Fruit fly (Drosophila melanogaster) whole organism, embryonic: Measurements from ENCODE around the gene CG17139.
A peak's percentile ranks its signal among the peaks of the same experiment; 100 is the strongest.

Experiments used
- Adf1 ChIP-seq: fragments of 200-800 bp; sonication (Bioruptor generic); IDR thresholded peaks from 2 replicates; pipeline ENCODE4 v1.3.6; 2022; ENCODE audit warnings: missing biosample characterization, missing genetic modification characterization
- B-H1 ChIP-seq: fragments of 200-800 bp; sonication (Bioruptor generic); IDR thresholded peaks from 3 replicates; pipeline ENCODE4 v1.3.6; 2022; ENCODE audit warnings: missing biosample characterization, missing genetic modification characterization
- Blimp-1 ChIP-seq: fragments of 200-800 bp; sonication (Bioruptor generic); optimal IDR thresholded peaks from 3 replicates; lab custom pipeline; 2018; ENCODE audit warnings: missing biosample characterization, missing genetic modification characterization, mild to moderate bottlenecking, moderate library complexity, missing genetic modification reagents
- CG10209 ChIP-seq: fragments of 200-800 bp; sonication (Bioruptor generic); optimal IDR thresholded peaks from 3 replicates; lab custom pipeline; 2017; ENCODE audit warnings: missing biosample characterization, mild to moderate bottlenecking, missing genetic modification characterization, missing genetic modification reagents
- CG10321 ChIP-seq: fragments of 200-800 bp; sonication (Bioruptor generic); IDR thresholded peaks from 2 replicates; pipeline ENCODE4 v1.3.6; 2022; ENCODE audit warnings: missing biosample characterization, missing genetic modification characterization
- CG10654 ChIP-seq: fragments of 200-800 bp; sonication (Bioruptor generic); optimal IDR thresholded peaks from 2 replicates; lab custom pipeline; 2016; ENCODE audit warnings: missing biosample characterization, missing genetic modification characterization
- CG12104 ChIP-seq: fragments of 200-800 bp; sonication (Bioruptor generic); optimal IDR thresholded peaks from 3 replicates; lab custom pipeline; 2016; ENCODE audit warnings: missing biosample characterization, missing genetic modification characterization
- CG13775 ChIP-seq: fragments of 200-800 bp; sonication (Bioruptor generic); optimal IDR thresholded peaks from 3 replicates; lab custom pipeline; 2017; ENCODE audit warnings: missing biosample characterization, mild to moderate bottlenecking, missing genetic modification characterization
- CG14441 ChIP-seq: fragments of 200-800 bp; sonication (Bioruptor generic); IDR thresholded peaks from 2 replicates; pipeline ENCODE4 v1.3.6; 2022; ENCODE audit warnings: missing biosample characterization, missing genetic modification characterization
- CG1647 ChIP-seq: fragments of 200-800 bp; sonication (Bioruptor generic); optimal IDR thresholded peaks from 3 replicates; lab custom pipeline; 2016; ENCODE audit warnings: missing biosample characterization, missing genetic modification characterization
- CG16779 ChIP-seq: fragments of 200-800 bp; sonication (Bioruptor generic); IDR thresholded peaks from 2 replicates; pipeline ENCODE4 v1.3.6; 2022; ENCODE audit warnings: missing biosample characterization, missing genetic modification characterization
- CG17385 ChIP-seq: fragments of 200-800 bp; sonication (Bioruptor generic); optimal IDR thresholded peaks from 3 replicates; lab custom pipeline; 2018; ENCODE audit warnings: missing biosample characterization, mild to moderate bottlenecking, missing genetic modification characterization
- CG18764 ChIP-seq: fragments of 200-800 bp; sonication (Bioruptor generic); optimal IDR thresholded peaks from 3 replicates; lab custom pipeline; 2016; ENCODE audit warnings: missing biosample characterization, missing genetic modification characterization
- CG2199 ChIP-seq: fragments of 200-800 bp; sonication (Bioruptor generic); IDR thresholded peaks from 3 replicates; pipeline ENCODE4 v1.3.6; 2022; ENCODE audit warnings: missing biosample characterization, missing genetic modification characterization
- CG30020 ChIP-seq: fragments of 200-800 bp; optimal IDR thresholded peaks from 2 replicates; lab custom pipeline; 2019; ENCODE audit warnings: missing biosample characterization, mild to moderate bottlenecking, missing genetic modification characterization, moderate library complexity
- CG32532 ChIP-seq: fragments of 200-800 bp; sonication (Bioruptor generic); IDR thresholded peaks from 2 replicates; pipeline ENCODE4 v1.3.6; 2022; ENCODE audit warnings: missing biosample characterization, missing genetic modification characterization
- CG3847 ChIP-seq: fragments of 200-800 bp; sonication (Bioruptor generic); IDR thresholded peaks from 2 replicates; pipeline ENCODE4 v1.3.6; 2022; ENCODE audit warnings: missing biosample characterization, missing genetic modification characterization
- CG7786 ChIP-seq: fragments of 200-800 bp; sonication (Bioruptor generic); optimal IDR thresholded peaks from 2 replicates; lab custom pipeline; 2016; ENCODE audit warnings: missing biosample characterization, missing genetic modification characterization
- CG7839 ChIP-seq: fragments of 200-800 bp; sonication (Bioruptor generic); optimal IDR thresholded peaks from 3 replicates; lab custom pipeline; 2018; ENCODE audit warnings: missing biosample characterization, mild to moderate bottlenecking, missing genetic modification characterization, moderate library complexity
- CHES-1-like ChIP-seq: fragments of 200-800 bp; sonication (Bioruptor generic); optimal IDR thresholded peaks from 2 replicates; lab custom pipeline; 2016; ENCODE audit warnings: missing biosample characterization, missing genetic modification characterization
- Drgx ChIP-seq: fragments of 200-800 bp; sonication (Bioruptor generic); IDR thresholded peaks from 2 replicates; pipeline ENCODE4 v1.3.6; 2022; ENCODE audit warnings: missing biosample characterization, missing genetic modification characterization
- HLH4C ChIP-seq: fragments of 200-800 bp; sonication (Bioruptor generic); IDR thresholded peaks from 3 replicates; pipeline ENCODE4 v1.3.6; 2022; ENCODE audit warnings: missing biosample characterization, missing genetic modification characterization; ENCODE audit not compliant: partially characterized antibody
- NK7.1 ChIP-seq: fragments of 200-800 bp; sonication (Bioruptor generic); optimal IDR thresholded peaks from 3 replicates; lab custom pipeline; 2016; ENCODE audit warnings: missing biosample characterization, missing genetic modification characterization
- Nf-YC ChIP-seq: fragments of 200-800 bp; optimal IDR thresholded peaks from 3 replicates; lab custom pipeline; 2019; ENCODE audit warnings: missing biosample characterization, mild to moderate bottlenecking, missing genetic modification characterization, moderate library complexity
- Oli ChIP-seq: fragments of 200-800 bp; sonication (Bioruptor generic); optimal IDR thresholded peaks from 2 replicates; lab custom pipeline; 2018; ENCODE audit warnings: missing biosample characterization, mild to moderate bottlenecking, missing genetic modification characterization, moderate library complexity
- Opbp ChIP-seq: fragments of 200-800 bp; sonication (Bioruptor generic); IDR thresholded peaks from 3 replicates; pipeline ENCODE4 v1.3.6; 2022; ENCODE audit warnings: missing biosample characterization, missing genetic modification characterization; ENCODE audit not compliant: partially characterized antibody
- Pdp1 ChIP-seq, 2 experiments: fragments of 200-800 bp; sonication (Bioruptor generic); optimal IDR thresholded peaks; 3 replicates each; lab custom pipeline; 2016; ENCODE audit warnings: missing biosample characterization in 2 of 2, missing genetic modification characterization in 2 of 2, mild to moderate bottlenecking in 1 of 2, moderate library complexity in 1 of 2
- Rfx ChIP-seq: fragments of 200-800 bp; sonication (Bioruptor generic); IDR thresholded peaks from 2 replicates; pipeline ENCODE4 v1.3.6; 2022; ENCODE audit warnings: missing biosample characterization, missing genetic modification characterization
- Scr ChIP-seq: fragments of 200-800 bp; sonication (Bioruptor generic); IDR thresholded peaks from 2 replicates; pipeline ENCODE4 v1.3.6; 2022; ENCODE audit warnings: missing biosample characterization, missing genetic modification characterization; ENCODE audit not compliant: partially characterized antibody
- Six4 ChIP-seq: fragments of 200-800 bp; sonication (Bioruptor generic); optimal IDR thresholded peaks from 2 replicates; lab custom pipeline; 2016; ENCODE audit warnings: missing biosample characterization, missing genetic modification characterization
- Sry-δ ChIP-seq: fragments of 200-800 bp; sonication (Bioruptor generic); optimal IDR thresholded peaks from 2 replicates; lab custom pipeline; 2016; ENCODE audit warnings: missing biosample characterization, missing genetic modification characterization
- Ssrp ChIP-seq: fragments of 200-800 bp; sonication (Bioruptor generic); optimal IDR thresholded peaks from 2 replicates; lab custom pipeline; 2018; ENCODE audit warnings: missing biosample characterization, mild to moderate bottlenecking, missing genetic modification characterization, moderate library complexity
- Tbp ChIP-seq: fragments of >200 bp; optimal IDR thresholded peaks from 2 replicates; lab custom pipeline; 2018; ENCODE audit warnings: missing biosample characterization, missing genetic modification characterization
- Xbp1 ChIP-seq: fragments of 200-800 bp; sonication (Bioruptor generic); optimal IDR thresholded peaks from 3 replicates; lab custom pipeline; 2016; ENCODE audit warnings: missing biosample characterization, mild to moderate bottlenecking, missing genetic modification characterization
- ash1 ChIP-seq: fragments of 200-800 bp; sonication (Bioruptor generic); optimal IDR thresholded peaks from 2 replicates; lab custom pipeline; 2018; ENCODE audit warnings: missing biosample characterization, mild to moderate bottlenecking, missing genetic modification characterization
- btn ChIP-seq: fragments of 200-800 bp; sonication (Bioruptor generic); optimal IDR thresholded peaks from 2 replicates; lab custom pipeline; 2016; ENCODE audit warnings: missing biosample characterization, missing genetic modification characterization
- chif ChIP-seq, 2 experiments: fragments of 200-800 bp; sonication (Bioruptor generic); optimal IDR thresholded peaks; 3 replicates each; lab custom pipeline; 2016; ENCODE audit warnings: missing biosample characterization in 2 of 2, missing genetic modification characterization in 2 of 2
- chm ChIP-seq: fragments of 200-800 bp; sonication (Bioruptor generic); IDR thresholded peaks from 2 replicates; pipeline ENCODE4 v1.3.6; 2022; ENCODE audit warnings: missing biosample characterization, missing genetic modification characterization
- chn ChIP-seq: fragments of 200-800 bp; sonication (Bioruptor generic); optimal IDR thresholded peaks from 2 replicates; lab custom pipeline; 2016; ENCODE audit warnings: missing biosample characterization, missing genetic modification characterization
- corto ChIP-seq: fragments of 200-800 bp; sonication (Bioruptor generic); optimal IDR thresholded peaks from 2 replicates; lab custom pipeline; 2016; ENCODE audit warnings: missing biosample characterization, mild to moderate bottlenecking, missing genetic modification characterization, moderate library complexity
- fd3F ChIP-seq: fragments of 200-800 bp; sonication (Bioruptor generic); optimal IDR thresholded peaks from 2 replicates; lab custom pipeline; 2018; ENCODE audit warnings: missing biosample characterization, mild to moderate bottlenecking, missing genetic modification characterization, moderate library complexity
- fd96Cb ChIP-seq: fragments of 200-800 bp; sonication (Bioruptor generic); optimal IDR thresholded peaks from 2 replicates; lab custom pipeline; 2018; ENCODE audit warnings: missing biosample characterization, mild to moderate bottlenecking, missing genetic modification characterization, moderate library complexity
- kah ChIP-seq: fragments of 200-800 bp; sonication (Bioruptor generic); optimal IDR thresholded peaks from 2 replicates; lab custom pipeline; 2018; ENCODE audit warnings: missing biosample characterization, mild to moderate bottlenecking, missing genetic modification characterization
- prd ChIP-seq, 3 experiments: fragments of >200 bp in 2 of 3; fragments of 200-800 bp in 1 of 3; sonication (Bioruptor generic) in 1 of 3; optimal IDR thresholded peaks in 2 of 3; IDR thresholded peaks in 1 of 3; 2 replicates in 2 of 3; 3 replicates in 1 of 3; pipeline versions ENCODE4 v1.3.6 to Lab custom; 2017 to 2022; ENCODE audit warnings: missing biosample characterization in 1 of 3, missing genetic modification characterization in 1 of 3
- psq ChIP-seq: fragments of 200-800 bp; sonication (Bioruptor generic); optimal IDR thresholded peaks from 2 replicates; lab custom pipeline; 2017; ENCODE audit warnings: missing biosample characterization, missing genetic modification characterization
- scrt ChIP-seq: fragments of 200-800 bp; sonication (Bioruptor generic); optimal IDR thresholded peaks from 2 replicates; lab custom pipeline; 2018; ENCODE audit warnings: missing biosample characterization, mild to moderate bottlenecking, missing genetic modification characterization, moderate library complexity
- slbo ChIP-seq: fragments of 200-800 bp; sonication (Bioruptor generic); IDR thresholded peaks from 2 replicates; pipeline ENCODE4 v1.3.6; 2022; ENCODE audit warnings: missing biosample characterization, missing genetic modification characterization
- tgo ChIP-seq: fragments of 200-800 bp; sonication (Bioruptor generic); IDR thresholded peaks from 3 replicates; pipeline ENCODE4 v1.3.6; 2022; ENCODE audit warnings: missing biosample characterization, missing genetic modification characterization
- zen ChIP-seq: fragments of 200-800 bp; sonication (Bioruptor generic); optimal IDR thresholded peaks from 3 replicates; lab custom pipeline; 2018; ENCODE audit warnings: missing biosample characterization, mild to moderate bottlenecking, missing genetic modification characterization, moderate library complexity

The CG17139 gene

dm6 chr2L:10856328-10856942 is 11.0 kb upstream of the CG17139 start, which contains the start of gene Dnz1:
Dnz1 (minus strand) TSS chr2L:10856644.
- TF ChIP-seq CG2199 (GFP tag; lab: Robert Waterston, UW) (no peak), chm (GFP tag; lab: Robert Waterston, UW) (peak; percentile 58), psq (GFP tag; lab: Kevin White, UChicago) (no peak), CG18764 (no peak), Nf-YC (tag; lab: Kevin White, UChicago) (peak; percentile 48), corto (GFP tag; lab: Kevin White, UChicago) (no peak), CG16779 (GFP tag; lab: Robert Waterston, UW) (no peak), CG17385 (GFP tag; lab: Kevin White, UChicago) (peak; percentile 15), prd (optimal IDR thresholded peaks at IDR 0.05; lab: Kevin White, UChicago) (no peak), prd (GFP tag; IDR thresholded peaks at IDR 0.05; lab: Robert Waterston, UW) (peak; percentile 58; the same call in 2 of the 3 replicates), CG7839 (tag; lab: Kevin White, UChicago) (peak; percentile 68), HLH4C (no peak), slbo (peak; percentile 92), Opbp (GFP tag; lab: Robert Waterston, UW) (peak; percentile 25; the same call in 1 of the 3 replicates), CHES-1-like (GFP tag; lab: Kevin White, UChicago) (no peak), CG10209 (GFP tag; lab: Kevin White, UChicago) (peak; percentile 25), tgo (GFP tag; lab: Robert Waterston, UW) (peak; percentile 62; the same call in 2 of the 3 replicates), btn (GFP tag; lab: Kevin White, UChicago) (no peak), CG3847 (GFP tag; lab: Robert Waterston, UW) (peak; percentile 65), CG1647 (no peak), fd3F (GFP tag; lab: Kevin White, UChicago) (peak; percentile 34), Xbp1 (GFP tag; lab: Kevin White, UChicago) (peak; percentile 67), Ssrp (tag; lab: Kevin White, UChicago) (no peak), Tbp (no peak), scrt (peak; percentile 27), chif (GFP tag; optimal IDR thresholded peaks at IDR 0.05; lab: Kevin White, UChicago) (peak; percentile 7 to 23), fd96Cb (tag; lab: Kevin White, UChicago) (no peak), Pdp1 (GFP tag; optimal IDR thresholded peaks at IDR 0.05; lab: Kevin White, UChicago) (peak; percentile 17 to 40), Sry-δ (no peak), chn (GFP tag; lab: Kevin White, UChicago) (peak; percentile 33), CG30020 (tag; lab: Kevin White, UChicago) (peak; percentile 14), ash1 (GFP tag; lab: Kevin White, UChicago) (no peak), CG13775 (GFP tag; lab: Kevin White, UChicago) (peak; percentile 31), Six4 (peak; percentile 43), Blimp-1 (GFP tag; lab: Kevin White, UChicago) (peak; percentile 22), CG32532 (peak; percentile 74), B-H1 (GFP tag; lab: Robert Waterston, UW) (peak; percentile 19; the same call in 1 of the 3 replicates), kah (no peak), CG7786 (GFP tag; lab: Kevin White, UChicago) (no peak), Oli (peak; percentile 37), CG10654 (GFP tag; lab: Kevin White, UChicago) (peak; percentile 26), zen (tag; lab: Kevin White, UChicago) (peak; percentile 14), Drgx (peak; percentile 40; the same call in 1 of the 2 replicates), Scr (GFP tag; lab: Robert Waterston, UW) (no peak), CG12104 (GFP tag; lab: Kevin White, UChicago) (peak; percentile 2), CG10321 (no peak), NK7.1 (GFP tag; lab: Kevin White, UChicago) (no peak), Rfx (GFP tag; lab: Robert Waterston, UW) (peak; percentile 88), CG14441 (GFP tag; lab: Robert Waterston, UW) (no peak), Adf1 (GFP tag; lab: Robert Waterston, UW) (peak; percentile 10; the same call in 1 of the 2 replicates)
